Worm (Caenorhabditis elegans) whole organism, midembryonic: ENCODE data around the gene acdh-12.

Source experiments
- T22C8.4 ChIP-seq: fragments of 200-800 bp; sonication (Bioruptor generic); IDR thresholded peaks from 2 replicates; pipeline ENCODE4 v1.3.6; 2022; ENCODE audit warnings: missing genetic modification characterization, missing compliant biosample characterization
- cog-1 ChIP-seq: sonication (generic microtip); optimal IDR thresholded peaks from 2 replicates; lab custom pipeline; 2016; ENCODE audit warnings: missing genetic modification characterization, missing compliant biosample characterization
- flt-1 ChIP-seq: fragments of 200-800 bp; sonication (Bioruptor generic); IDR thresholded peaks from 2 replicates; pipeline ENCODE4 v1.3.6; 2022; ENCODE audit warnings: missing genetic modification characterization, missing compliant biosample characterization
- klf-2 ChIP-seq: fragments of 200-800 bp; sonication (Bioruptor generic); conservative IDR thresholded peaks from 2 replicates; pipeline ENCODE4 v1.3.6; 2022; ENCODE audit warnings: missing genetic modification reagents, missing genetic modification characterization, missing compliant biosample characterization
- med-1 ChIP-seq: sonication (generic microtip); optimal IDR thresholded peaks from 2 replicates; lab custom pipeline; 2017; ENCODE audit warnings: missing genetic modification characterization, mild to moderate bottlenecking, missing compliant biosample characterization, antibody characterized with exemption, missing genetic modification reagents; ENCODE audit not compliant: insufficient read depth
- ref-1 ChIP-seq: fragments of 200-800 bp; sonication (Bioruptor generic); conservative IDR thresholded peaks from 2 replicates; pipeline ENCODE4 v1.3.6; 2022; ENCODE audit warnings: missing genetic modification reagents, missing genetic modification characterization, missing compliant biosample characterization
- tab-1 ChIP-seq: fragments of 200-800 bp; sonication (Bioruptor generic); IDR thresholded peaks from 2 replicates; pipeline ENCODE4 v1.3.6; 2022; ENCODE audit warnings: missing genetic modification characterization, missing compliant biosample characterization
- ztf-23 ChIP-seq: fragments of 200-800 bp; sonication (Bioruptor generic); IDR thresholded peaks from 2 replicates; pipeline ENCODE4 v1.3.6; 2022; ENCODE audit warnings: missing genetic modification reagents, missing genetic modification characterization, missing compliant biosample characterization
- ztf-29 ChIP-seq: fragments of 200-800 bp; sonication (Bioruptor generic); IDR thresholded peaks from 2 replicates; pipeline ENCODE4 v1.3.6; 2022; ENCODE audit warnings: missing genetic modification reagents, missing genetic modification characterization, missing compliant biosample characterization

The acdh-12 gene

DNA sequence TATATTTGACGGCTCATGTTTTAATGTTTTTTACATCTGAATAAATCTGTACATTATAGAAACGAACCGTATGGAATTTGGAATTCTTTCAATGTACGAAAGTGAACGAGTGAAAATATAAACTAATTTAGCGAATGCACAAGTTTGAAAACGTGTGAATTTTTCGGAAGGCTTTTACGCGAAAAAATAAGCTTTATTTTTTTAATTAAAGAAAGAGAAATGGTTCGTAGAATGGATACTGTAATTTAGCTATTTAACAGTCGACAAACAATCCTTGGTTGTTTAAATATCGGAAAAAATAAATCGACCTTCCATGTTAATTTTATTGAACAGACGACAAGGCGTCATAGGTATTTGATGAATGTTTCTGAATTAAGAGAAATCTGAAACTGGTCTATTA lies at the start of gene acdh-12:
Gene acdh-12 (minus strand): TSS at position 101 of the 400 bp plus-strand sequence.
- TF ChIP-seq ztf-29 (no peak), klf-2 (no peak), flt-1 (no peak), T22C8.4 (no peak), tab-1 (no peak), cog-1 (tag; lab: Kevin White, UChicago) (no peak), med-1 (GFP tag; lab: Kevin White, UChicago) (no peak), ztf-23 (no peak), ref-1 (no peak)

DNA sequence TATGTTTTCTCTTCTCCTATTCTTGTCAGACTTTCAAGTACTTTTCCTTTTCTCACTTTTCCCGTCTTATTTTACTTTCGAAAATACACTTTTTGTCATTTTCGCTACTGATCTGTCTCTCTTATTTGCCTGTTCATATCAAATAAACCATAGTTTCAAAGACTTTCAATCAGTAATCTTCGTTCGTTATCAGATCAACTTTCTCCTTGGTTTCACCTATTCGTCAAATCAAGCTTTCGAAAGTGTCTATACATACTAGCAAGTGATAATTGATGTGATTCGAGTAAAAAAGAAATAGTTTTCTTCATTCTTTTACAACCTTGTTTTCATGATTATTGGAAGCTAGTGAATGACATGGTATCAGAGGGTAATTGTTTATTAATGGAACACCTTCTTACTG lies 47.3 kb upstream of the acdh-12 start:
- TF ChIP-seq tab-1 (no peak), flt-1 (no peak), ztf-29 (no peak), ref-1 (no peak), ztf-23 (no peak), T22C8.4 (no peak), med-1 (GFP tag; lab: Kevin White, UChicago) (no peak), cog-1 (tag; lab: Kevin White, UChicago) (no peak), klf-2 (no peak)

DNA sequence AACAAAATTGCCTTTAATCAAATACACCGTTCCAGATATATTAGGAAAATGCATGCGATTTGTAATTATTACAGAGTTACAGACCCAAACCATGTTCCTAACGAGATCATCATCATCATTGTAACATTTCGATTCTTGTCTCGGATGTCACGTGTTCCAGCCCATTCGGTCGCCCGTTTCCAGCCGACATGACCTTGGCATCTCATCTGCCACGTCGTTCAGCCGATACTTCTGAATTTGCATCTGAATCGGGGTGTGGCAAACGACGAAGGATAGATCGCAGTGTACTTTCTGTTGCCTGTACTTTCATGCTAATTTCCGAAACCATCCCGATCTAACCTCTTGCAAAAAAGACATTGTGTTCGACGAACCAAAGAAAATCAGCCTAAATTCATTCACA lies 44.3 kb upstream of the acdh-12 start:
- no peak for TF ChIP-seq ref-1
- no peak for TF ChIP-seq flt-1
- TF ChIP-seq cog-1 (tag; lab: Kevin White, UChicago), result no peak
- no peak for TF ChIP-seq ztf-23
- no peak for TF ChIP-seq T22C8.4
- no peak for TF ChIP-seq klf-2
- TF ChIP-seq tab-1, result no peak
- no peak for TF ChIP-seq ztf-29
- TF ChIP-seq med-1 (GFP tag; lab: Kevin White, UChicago), result no peak

DNA sequence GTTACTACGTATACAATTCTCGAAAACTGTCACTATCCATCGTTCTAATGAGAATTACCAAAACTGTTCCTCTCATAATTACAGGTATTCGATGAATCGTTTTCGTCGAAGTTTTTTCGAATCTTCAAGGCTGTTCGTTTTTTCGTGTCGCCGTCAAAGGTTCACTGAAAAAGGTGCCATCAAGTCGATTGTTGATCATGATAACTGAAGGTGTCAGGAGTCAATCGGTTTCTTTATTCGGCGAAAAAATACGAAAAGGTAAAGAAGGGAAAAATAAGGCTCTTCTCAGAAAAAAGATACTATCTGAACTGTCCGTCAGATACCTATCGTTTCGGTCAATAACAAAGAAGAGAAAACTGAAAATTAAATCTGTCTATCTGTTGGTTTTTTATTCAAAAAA lies 43.4 kb upstream of the acdh-12 start:
- TF ChIP-seq ztf-29 (no peak), ztf-23 (no peak), T22C8.4 (no peak), tab-1 (no peak), cog-1 (tag; lab: Kevin White, UChicago) (no peak), med-1 (GFP tag; lab: Kevin White, UChicago) (no peak), klf-2 (no peak), ref-1 (no peak), flt-1 (no peak)

DNA sequence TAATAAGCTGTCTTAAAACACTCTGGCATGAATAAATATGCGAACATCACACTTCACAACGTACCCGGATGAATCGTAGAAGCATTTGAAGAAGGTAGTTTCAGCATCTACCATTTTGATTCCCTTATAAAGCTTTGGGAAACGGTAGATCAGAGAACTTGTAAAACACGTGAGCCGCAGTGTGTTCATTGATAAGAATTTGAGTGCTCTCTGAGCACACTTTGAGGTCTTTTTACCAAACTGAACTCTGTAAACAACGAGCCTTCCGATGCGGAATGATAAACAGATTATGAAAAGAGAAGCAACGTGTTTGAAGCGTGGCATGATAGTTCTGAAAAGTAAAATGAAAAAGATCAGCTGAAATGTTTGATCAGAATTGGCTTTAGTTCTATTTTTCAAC lies 42.8 kb upstream of the acdh-12 start, which contains the start of gene aqp-1:
Gene aqp-1 (minus strand): TSS at position 102 of the 400 bp plus-strand sequence.
- TF ChIP-seq cog-1 (tag; lab: Kevin White, UChicago), result no peak
- TF ChIP-seq flt-1, result no peak
- no peak for TF ChIP-seq tab-1
- no peak for TF ChIP-seq ref-1
- no peak for TF ChIP-seq ztf-29

DNA sequence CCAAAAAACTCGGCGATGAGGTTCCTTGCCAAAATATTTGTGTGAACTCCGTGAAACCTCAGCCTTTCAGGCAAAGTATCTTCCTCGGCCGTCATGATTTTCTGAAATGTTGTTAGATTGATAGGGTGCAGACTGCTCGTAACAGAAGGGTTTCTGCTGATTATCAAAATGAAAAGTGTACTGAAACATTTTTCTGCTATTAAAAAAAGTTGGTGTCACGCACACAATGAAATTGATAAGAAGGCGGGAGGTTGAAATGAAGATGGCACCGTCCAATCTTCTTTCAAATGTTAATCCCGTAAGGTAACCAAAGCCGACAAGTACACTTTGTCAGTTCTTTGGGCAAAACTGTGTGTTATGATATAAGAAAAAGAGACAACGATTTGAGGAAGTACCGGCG lies 41.5 kb upstream of the acdh-12 start:
- TF ChIP-seq med-1 (GFP tag; lab: Kevin White, UChicago) (no peak), klf-2 (no peak), tab-1 (no peak), ztf-29 (no peak), ztf-23 (no peak), cog-1 (tag; lab: Kevin White, UChicago) (no peak), T22C8.4 (no peak), flt-1 (no peak), ref-1 (no peak)

DNA sequence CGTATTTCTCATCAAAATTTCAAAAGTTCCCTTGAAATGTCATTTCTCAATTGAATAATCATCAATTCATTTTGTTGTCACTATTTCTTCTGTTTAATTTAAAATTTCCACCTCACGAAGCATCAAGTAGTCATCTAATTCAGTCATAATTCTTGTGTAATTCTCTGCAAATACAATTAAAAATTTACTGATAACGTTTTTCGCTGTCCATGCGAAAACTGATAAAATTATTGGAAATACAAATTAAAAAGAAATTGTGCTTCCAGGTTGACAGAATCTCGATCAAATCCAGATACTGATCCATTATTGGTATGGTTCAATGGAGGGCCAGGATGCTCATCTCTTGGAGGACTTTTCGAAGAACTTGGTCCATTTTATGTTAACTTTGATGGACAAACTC lies 37.8 kb upstream of the acdh-12 start:
- TF ChIP-seq ref-1 (no peak), tab-1 (no peak), ztf-23 (no peak), med-1 (GFP tag; lab: Kevin White, UChicago) (no peak), cog-1 (tag; lab: Kevin White, UChicago) (no peak), ztf-29 (no peak), T22C8.4 (no peak), klf-2 (no peak), flt-1 (no peak)

DNA sequence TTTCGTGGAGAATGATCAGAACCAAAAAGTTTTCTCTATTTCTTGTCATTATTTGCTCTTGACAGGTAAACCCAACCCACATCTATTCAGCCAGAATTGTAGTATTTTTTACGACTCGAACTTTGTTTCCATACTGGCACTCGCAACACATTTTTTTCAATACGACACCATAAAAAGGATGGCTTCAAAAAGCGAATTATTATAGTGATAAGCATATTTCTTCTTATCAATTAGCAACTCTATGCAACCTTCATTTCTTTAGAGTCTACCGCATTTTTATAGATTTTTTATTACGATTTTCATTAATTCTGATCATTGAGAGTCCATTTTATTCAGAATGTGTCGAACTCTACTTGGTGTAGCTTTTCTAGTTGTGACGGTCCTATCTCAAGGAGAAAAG lies 37.1 kb upstream of the acdh-12 start, which contains the start of gene ctsa-3.1:
Gene ctsa-3.1 (plus strand): TSS at position 337 of the 400 bp plus-strand sequence.
- no peak for TF ChIP-seq klf-2
- no peak for TF ChIP-seq cog-1 (tag; lab: Kevin White, UChicago)
- TF ChIP-seq med-1 (GFP tag; lab: Kevin White, UChicago), result no peak
- TF ChIP-seq ref-1, result no peak
- TF ChIP-seq T22C8.4, result no peak
- no peak for TF ChIP-seq tab-1
- no peak for TF ChIP-seq ztf-23
- no peak for TF ChIP-seq flt-1
- no peak for TF ChIP-seq ztf-29

DNA sequence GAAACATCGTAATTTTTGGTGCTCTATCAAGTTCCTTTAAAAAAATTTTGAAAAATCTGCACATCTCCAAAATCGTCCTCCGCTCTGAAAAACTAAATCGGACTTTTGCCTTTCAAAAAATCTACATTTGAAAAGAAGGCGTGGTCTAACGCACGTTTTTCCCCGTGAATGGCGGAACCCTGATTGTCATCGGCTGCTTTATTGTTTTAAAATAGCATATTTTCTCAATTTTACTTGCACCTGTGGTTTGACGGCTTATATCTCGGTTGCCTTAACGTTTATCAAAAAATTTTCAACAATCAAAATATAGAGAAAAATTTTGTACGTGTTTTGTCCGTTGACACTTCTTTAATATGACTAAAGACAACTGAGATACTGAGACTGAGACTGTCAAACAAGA lies 36.5 kb upstream of the acdh-12 start:
- TF ChIP-seq klf-2 (no peak), ref-1 (no peak), ztf-29 (no peak), T22C8.4 (no peak), ztf-23 (no peak), med-1 (GFP tag; lab: Kevin White, UChicago) (no peak), cog-1 (tag; lab: Kevin White, UChicago) (no peak), tab-1 (no peak), flt-1 (no peak)

DNA sequence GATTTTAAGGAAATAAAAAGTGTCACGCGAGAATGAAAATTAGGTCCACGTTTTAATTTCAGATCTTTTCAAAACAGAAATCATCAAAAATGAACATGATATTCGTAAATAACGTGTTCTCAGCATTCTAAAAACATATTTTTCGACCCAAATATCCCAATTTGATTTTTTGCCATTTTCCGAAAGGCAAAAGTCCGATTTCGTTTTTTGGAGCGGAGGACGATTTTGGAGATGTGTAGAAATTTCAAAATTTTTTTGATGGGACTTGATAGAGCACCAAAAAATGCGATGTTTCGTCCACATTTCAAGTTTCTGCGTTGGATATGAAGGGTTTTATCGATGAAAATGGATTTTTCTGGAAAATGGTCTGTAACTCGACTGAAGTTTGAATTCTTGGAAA lies 35.2 kb upstream of the acdh-12 start:
- TF ChIP-seq flt-1 (no peak), med-1 (GFP tag; lab: Kevin White, UChicago) (no peak), cog-1 (tag; lab: Kevin White, UChicago) (no peak), tab-1 (no peak), ztf-23 (no peak), ref-1 (no peak), ztf-29 (no peak), klf-2 (no peak), T22C8.4 (no peak)

DNA sequence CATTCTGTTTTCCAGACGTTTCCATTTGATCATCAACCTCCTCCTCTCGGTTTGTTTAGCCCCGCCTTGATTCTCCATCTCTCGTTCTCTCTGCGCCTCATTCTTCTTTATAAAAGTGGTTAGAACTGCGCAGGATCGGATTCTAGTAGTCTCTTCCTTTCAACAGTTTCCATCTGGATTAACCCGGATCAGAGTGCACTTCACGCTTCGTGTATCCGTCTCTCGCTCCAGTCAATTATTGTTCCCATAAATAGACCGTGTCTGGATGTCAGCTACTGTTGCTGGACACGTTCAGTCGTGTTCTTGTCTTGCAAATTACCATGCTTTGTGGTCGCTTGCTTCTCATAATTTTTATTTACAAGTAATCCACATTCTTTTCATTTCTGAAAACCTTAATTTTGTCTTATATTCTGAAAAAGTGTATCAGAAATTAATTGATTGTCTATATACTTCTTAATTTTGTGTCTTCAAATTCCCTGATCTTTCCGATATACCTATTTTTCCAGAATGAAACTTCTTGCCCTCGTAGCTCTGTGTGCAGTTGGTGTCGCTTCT lies 33.3 kb upstream of the acdh-12 start, which contains the start of gene F32A5.4:
Gene F32A5.4 (plus strand): TSS at position 505 of the 555 bp plus-strand sequence.
- TF ChIP-seq cog-1 (tag; lab: Kevin White, UChicago) (no peak), med-1 (GFP tag; lab: Kevin White, UChicago) (no peak), ztf-29 (no peak), flt-1 (no peak), ref-1 (no peak), tab-1 (no peak), ztf-23 (no peak), T22C8.4 (no peak), klf-2 (no peak)
